ENCODE assay signal across 1 fruit fly cellular context in the genomic region with DNA sequence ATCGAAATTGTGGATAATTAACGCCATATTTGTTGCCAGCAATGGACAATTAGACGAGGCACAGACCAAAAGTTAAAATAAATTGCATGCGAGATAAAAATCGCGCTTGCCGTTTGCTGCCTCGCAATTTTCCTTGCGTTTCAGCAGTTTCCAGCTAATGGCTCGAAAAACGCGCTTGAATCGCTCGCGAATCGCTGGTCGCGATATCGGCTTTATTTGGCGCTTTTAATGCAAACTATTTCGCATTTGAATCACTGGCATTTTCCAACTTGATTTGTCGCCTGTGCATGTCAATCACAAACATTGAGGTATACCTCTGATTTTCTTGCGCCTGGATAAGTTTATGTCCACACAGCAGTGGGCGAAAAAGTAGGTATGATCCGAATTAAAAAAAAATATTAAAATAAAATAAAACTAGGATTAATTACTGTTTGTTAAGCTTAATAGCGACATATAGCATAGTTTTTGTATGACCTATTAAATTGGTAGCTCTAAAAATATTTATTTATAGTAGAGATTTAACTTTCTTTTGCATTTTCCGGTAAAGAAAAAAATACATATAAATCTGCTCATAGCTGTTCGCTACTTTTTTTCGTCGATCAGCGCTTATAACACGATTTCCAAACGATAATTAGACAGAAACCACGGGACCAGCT.
TF ChIP-seq lines count a peak whose summit lies in the region.

No protein-coding gene starts in this region.

TF ChIP-seq in whole organism, embryonic, 481 proteins besides CTCF, POLR2A, EP300 and RAD21 (continued from another document):
- peak; percentile 6 for TF ChIP-seq CG2712 (tag; optimal IDR thresholded peaks at IDR 0.05; lab: Kevin White, UChicago)
- TF ChIP-seq CG18262 (tag; optimal IDR thresholded peaks at IDR 0.05; lab: Kevin White, UChicago) = peak; percentile 18
- TF ChIP-seq CG31441 (GFP tag; IDR thresholded peaks at IDR 0.05; lab: Robert Waterston, UW) = 0 out of 2 replicates have a peak, but pooled peaks have one; percentile 25
- TF ChIP-seq chm (GFP tag; IDR thresholded peaks at IDR 0.05; lab: Robert Waterston, UW) = no peak
- TF ChIP-seq peb (GFP tag; IDR thresholded peaks at IDR 0.05; lab: Robert Waterston, UW) = no peak
TF ChIP-seq in whole organism, embryonic: peak in this region for 23.
